Worm (Caenorhabditis elegans) whole organism, L1 larva: ENCODE results near the gene W04E12.2.

Experiments used
- ama-1 ChIP-seq: fragments of 150-350 bp; optimal IDR thresholded peaks from 2 replicates; lab custom pipeline; 2014
- fos-1 ChIP-seq: fragments of 150-350 bp; optimal IDR thresholded peaks from 2 replicates; lab custom pipeline; 2014; ENCODE audit warnings: missing biosample characterization, missing genetic modification characterization
- hlh-4 ChIP-seq: sonication (generic microtip); optimal IDR thresholded peaks from 2 replicates; lab custom pipeline; 2016; ENCODE audit warnings: mild to moderate bottlenecking, missing genetic modification characterization, missing compliant biosample characterization
- lin-15B ChIP-seq: fragments of 150-350 bp; sonication (generic microtip); optimal IDR thresholded peaks from 3 replicates; lab custom pipeline; 2014; ENCODE audit warnings: missing biosample characterization, missing genetic modification characterization
- lin-39 ChIP-seq: fragments of 150-350 bp; optimal IDR thresholded peaks from 2 replicates; lab custom pipeline; 2014; ENCODE audit warnings: missing biosample characterization, missing genetic modification reagents, missing genetic modification characterization
- lsy-2 ChIP-seq, 2 experiments: fragments of 150-350 bp; optimal IDR thresholded peaks; 2 replicates each; lab custom pipeline; 2014; ENCODE audit warnings: missing biosample characterization in 2 of 2, missing genetic modification characterization in 2 of 2
- nhr-12 ChIP-seq: sonication (generic microtip); optimal IDR thresholded peaks from 2 replicates; lab custom pipeline; 2017; ENCODE audit warnings: missing biosample characterization, missing genetic modification characterization
- nhr-237 ChIP-seq: fragments of 150-350 bp; optimal IDR thresholded peaks from 2 replicates; lab custom pipeline; 2014; ENCODE audit warnings: missing biosample characterization, missing genetic modification characterization
- nhr-84 ChIP-seq: sonication (generic microtip); optimal IDR thresholded peaks from 2 replicates; lab custom pipeline; 2017; ENCODE audit warnings: missing biosample characterization, missing genetic modification characterization
- pag-3 ChIP-seq: sonication (generic microtip); optimal IDR thresholded peaks from 2 replicates; lab custom pipeline; 2017; ENCODE audit warnings: missing genetic modification characterization, mild to moderate bottlenecking, missing compliant biosample characterization, antibody characterized with exemption, borderline replicate concordance; ENCODE audit not compliant: insufficient read depth
- pax-3 ChIP-seq: fragments of 200-800 bp; sonication (Bioruptor generic); optimal IDR thresholded peaks from 2 replicates; lab custom pipeline; 2018; ENCODE audit warnings: mild to moderate bottlenecking, missing genetic modification characterization, moderate library complexity, missing compliant biosample characterization
- pqm-1 ChIP-seq: sonication (generic microtip); optimal IDR thresholded peaks from 3 replicates; lab custom pipeline; 2017; ENCODE audit warnings: missing biosample characterization, missing genetic modification characterization
- sox-4 ChIP-seq: sonication (generic microtip); optimal IDR thresholded peaks from 2 replicates; lab custom pipeline; 2016; ENCODE audit warnings: missing genetic modification characterization, missing compliant biosample characterization
- unc-62 ChIP-seq: fragments of 150-350 bp; optimal IDR thresholded peaks from 2 replicates; lab custom pipeline; 2014; ENCODE audit warnings: missing biosample characterization, missing genetic modification reagents, missing genetic modification characterization

ce11 chrV:19778608-19779007 lies 37.7 kb upstream of the W04E12.2 start, which contains the start of gene fbxa-194:
- TF ChIP-seq unc-62 (no peak), pag-3 (tag; lab: Kevin White, UChicago) (no peak), nhr-237 (tag; lab: Kevin White, UChicago) (no peak), fos-1 (tag; lab: Kevin White, UChicago) (no peak), sox-4 (tag; lab: Kevin White, UChicago) (no peak), nhr-84 (tag; lab: Kevin White, UChicago) (no peak), pax-3 (tag; lab: Kevin White, UChicago) (no peak), nhr-12 (tag; lab: Kevin White, UChicago) (no peak), ama-1 (lab: Kevin White, UChicago) (no peak), hlh-4 (tag; lab: Kevin White, UChicago) (no peak), pqm-1 (tag; lab: Kevin White, UChicago) (no peak), lin-39 (tag; lab: Kevin White, UChicago) (no peak), lsy-2 (tag; optimal IDR thresholded peaks at IDR 0.05; lab: Kevin White, UChicago) (no peak), lin-15B (no peak)
